Worm (Caenorhabditis elegans) whole organism, L1 larva: ENCODE results near the gene efn-3.
A peak's percentile ranks its signal among the peaks of the same experiment; 100 is the strongest.

Experiments used
- C04F5.9 ChIP-seq: sonication (generic microtip); optimal IDR thresholded peaks from 2 replicates; lab custom pipeline; 2016; ENCODE audit warnings: missing genetic modification characterization, missing compliant biosample characterization
- C16A3.4 ChIP-seq: fragments of 150-350 bp; optimal IDR thresholded peaks from 2 replicates; lab custom pipeline; 2014; ENCODE audit warnings: missing biosample characterization, missing genetic modification characterization
- F16B12.6 ChIP-seq: fragments of 150-350 bp; optimal IDR thresholded peaks from 2 replicates; lab custom pipeline; 2014; ENCODE audit warnings: missing biosample characterization, missing genetic modification characterization
- Y116A8C.19 ChIP-seq: sonication (generic microtip); optimal IDR thresholded peaks from 2 replicates; lab custom pipeline; 2016; ENCODE audit warnings: missing compliant biosample characterization, missing genetic modification characterization, borderline replicate concordance
- aly-2 ChIP-seq: fragments of 150-350 bp; optimal IDR thresholded peaks from 2 replicates; lab custom pipeline; 2014; ENCODE audit warnings: missing biosample characterization, missing genetic modification characterization
- ama-1 ChIP-seq: fragments of 150-350 bp; optimal IDR thresholded peaks from 2 replicates; lab custom pipeline; 2014
- blmp-1 ChIP-seq: fragments of 150-350 bp; optimal IDR thresholded peaks from 2 replicates; lab custom pipeline; 2014; ENCODE audit warnings: missing biosample characterization, missing genetic modification characterization
- ceh-63 ChIP-seq: fragments of 200-800 bp; sonication (Bioruptor generic); optimal IDR thresholded peaks from 2 replicates; lab custom pipeline; 2018; ENCODE audit warnings: mild to moderate bottlenecking, missing genetic modification characterization, missing compliant biosample characterization
- ceh-8 ChIP-seq: fragments of 200-800 bp; sonication (Bioruptor generic); optimal IDR thresholded peaks from 2 replicates; lab custom pipeline; 2018; ENCODE audit warnings: mild to moderate bottlenecking, missing genetic modification characterization, moderate library complexity, missing compliant biosample characterization
- ceh-90 ChIP-seq: sonication (generic microtip); optimal IDR thresholded peaks from 2 replicates; lab custom pipeline; 2016; ENCODE audit warnings: missing genetic modification characterization, missing compliant biosample characterization
- dsc-1 ChIP-seq: sonication (generic microtip); optimal IDR thresholded peaks from 2 replicates; lab custom pipeline; 2016; ENCODE audit warnings: mild to moderate bottlenecking, missing genetic modification characterization, missing compliant biosample characterization
- efl-1 ChIP-seq, 4 experiments: fragments of 150-350 bp; optimal IDR thresholded peaks in 3 of 4; peaks in 1 of 4; 1 replicate in 1 of 4; 2 replicates in 3 of 4; lab custom pipeline; 2014; ENCODE audit warnings: missing biosample characterization in 2 of 4, missing genetic modification characterization in 2 of 4, missing genetic modification reagents in 2 of 4
- egl-13 ChIP-seq: sonication (generic microtip); optimal IDR thresholded peaks from 2 replicates; lab custom pipeline; 2016; ENCODE audit warnings: missing genotype, missing genetic modification reagents, missing genetic modification characterization, missing compliant biosample characterization
- elt-2 ChIP-seq: sonication (generic microtip); optimal IDR thresholded peaks from 2 replicates; lab custom pipeline; 2016; ENCODE audit warnings: missing genetic modification characterization, mild to moderate bottlenecking, inconsistent platforms, missing compliant biosample characterization, missing genetic modification reagents
- elt-3 ChIP-seq, 6 experiments: fragments of 150-350 bp in 1 of 6; sonication (generic microtip); optimal IDR thresholded peaks; 2 replicates each; lab custom pipeline; 2017 to 2018; ENCODE audit warnings: missing biosample characterization in 6 of 6, missing genetic modification characterization in 6 of 6, inconsistent platforms in 1 of 6
- ets-5 ChIP-seq: fragments of 200-800 bp; sonication (Bioruptor generic); IDR thresholded peaks from 2 replicates; pipeline ENCODE4 v1.3.6; 2022; ENCODE audit warnings: missing genetic modification characterization, missing compliant biosample characterization
- fkh-10 ChIP-seq: sonication (generic microtip); optimal IDR thresholded peaks from 2 replicates; lab custom pipeline; 2017; ENCODE audit warnings: missing biosample characterization, missing genetic modification reagents, missing genetic modification characterization
- fkh-4 ChIP-seq: sonication (generic microtip); optimal IDR thresholded peaks from 2 replicates; lab custom pipeline; 2016; ENCODE audit warnings: missing compliant biosample characterization, missing genetic modification characterization, borderline replicate concordance
- fkh-8 ChIP-seq: sonication (generic microtip); optimal IDR thresholded peaks from 2 replicates; lab custom pipeline; 2016; ENCODE audit warnings: mild to moderate bottlenecking, missing genetic modification characterization, missing compliant biosample characterization
- fos-1 ChIP-seq: fragments of 150-350 bp; optimal IDR thresholded peaks from 2 replicates; lab custom pipeline; 2014; ENCODE audit warnings: missing biosample characterization, missing genetic modification characterization
- grh-1 ChIP-seq: fragments of 200-800 bp; sonication (Bioruptor generic); IDR thresholded peaks from 2 replicates; pipeline ENCODE4 v1.3.6; 2022; ENCODE audit warnings: missing genetic modification reagents, missing genetic modification characterization, missing compliant biosample characterization
- hlh-4 ChIP-seq: sonication (generic microtip); optimal IDR thresholded peaks from 2 replicates; lab custom pipeline; 2016; ENCODE audit warnings: mild to moderate bottlenecking, missing genetic modification characterization, missing compliant biosample characterization
- hpl-2 ChIP-seq: fragments of 150-350 bp; optimal IDR thresholded peaks from 2 replicates; lab custom pipeline; 2014; ENCODE audit warnings: missing biosample characterization, missing genetic modification reagents, missing genetic modification characterization
- irx-1 ChIP-seq: sonication (generic microtip); optimal IDR thresholded peaks from 2 replicates; lab custom pipeline; 2016; ENCODE audit warnings: missing genetic modification characterization, missing compliant biosample characterization
- jun-1 ChIP-seq: fragments of 150-350 bp; optimal IDR thresholded peaks from 2 replicates; lab custom pipeline; 2014; ENCODE audit warnings: missing biosample characterization, missing genetic modification reagents, missing genetic modification characterization
- lin-14 ChIP-seq: fragments of 200-800 bp; sonication (Bioruptor generic); optimal IDR thresholded peaks from 2 replicates; lab custom pipeline; 2018; ENCODE audit warnings: mild to moderate bottlenecking, missing genetic modification characterization, moderate library complexity, missing compliant biosample characterization
- lin-35 ChIP-seq, 2 experiments: fragments of 150-350 bp; optimal IDR thresholded peaks; 2 replicates each; lab custom pipeline; 2014; ENCODE audit warnings: missing biosample characterization in 2 of 2, missing genetic modification characterization in 2 of 2, missing genetic modification reagents in 2 of 2
- lin-39 ChIP-seq: fragments of 150-350 bp; optimal IDR thresholded peaks from 2 replicates; lab custom pipeline; 2014; ENCODE audit warnings: missing biosample characterization, missing genetic modification reagents, missing genetic modification characterization
- lir-3 ChIP-seq: sonication (generic microtip); optimal IDR thresholded peaks from 2 replicates; lab custom pipeline; 2016; ENCODE audit warnings: mild to moderate bottlenecking, missing genetic modification characterization, moderate library complexity, missing compliant biosample characterization; ENCODE audit not compliant: poor library complexity
- lsy-2 ChIP-seq, 2 experiments: fragments of 150-350 bp; optimal IDR thresholded peaks; 2 replicates each; lab custom pipeline; 2014; ENCODE audit warnings: missing biosample characterization in 2 of 2, missing genetic modification characterization in 2 of 2
- mab-9 ChIP-seq: fragments of 200-800 bp; sonication (Bioruptor generic); IDR thresholded peaks from 2 replicates; pipeline ENCODE4 v1.3.6; 2022; ENCODE audit warnings: missing genetic modification reagents, missing genetic modification characterization, missing compliant biosample characterization
- mdl-1 ChIP-seq, 2 experiments: fragments of 150-350 bp; optimal IDR thresholded peaks; 2 replicates each; lab custom pipeline; 2014 to 2017; ENCODE audit warnings: missing biosample characterization in 2 of 2, missing genetic modification characterization in 2 of 2, inconsistent platforms in 1 of 2
- mep-1 ChIP-seq: fragments of 150-350 bp; optimal IDR thresholded peaks from 2 replicates; lab custom pipeline; 2014; ENCODE audit warnings: missing biosample characterization, missing genetic modification characterization
- nhr-11 ChIP-seq: fragments of 150-350 bp; optimal IDR thresholded peaks from 2 replicates; lab custom pipeline; 2014; ENCODE audit warnings: missing biosample characterization, missing genetic modification characterization
- nhr-12 ChIP-seq: sonication (generic microtip); optimal IDR thresholded peaks from 2 replicates; lab custom pipeline; 2017; ENCODE audit warnings: missing biosample characterization, missing genetic modification characterization
- nhr-19 ChIP-seq: fragments of 200-800 bp; sonication (Bioruptor generic); conservative IDR thresholded peaks from 2 replicates; pipeline ENCODE4 v1.3.6; 2022; ENCODE audit warnings: missing genetic modification characterization, missing compliant biosample characterization
- nhr-28 ChIP-seq: fragments of 150-350 bp; optimal IDR thresholded peaks from 2 replicates; lab custom pipeline; 2014; ENCODE audit warnings: missing biosample characterization, missing genetic modification characterization
- nhr-71 ChIP-seq: sonication (generic microtip); optimal IDR thresholded peaks from 2 replicates; lab custom pipeline; 2016; ENCODE audit warnings: mild to moderate bottlenecking, missing genetic modification characterization, moderate library complexity, missing compliant biosample characterization
- nhr-76 ChIP-seq: sonication (generic microtip); optimal IDR thresholded peaks from 2 replicates; lab custom pipeline; 2017; ENCODE audit warnings: missing biosample characterization, missing genetic modification characterization
- nhr-77 ChIP-seq: fragments of 150-350 bp; optimal IDR thresholded peaks from 2 replicates; lab custom pipeline; 2014; ENCODE audit warnings: missing biosample characterization, missing genetic modification characterization
- nhr-84 ChIP-seq: sonication (generic microtip); optimal IDR thresholded peaks from 2 replicates; lab custom pipeline; 2017; ENCODE audit warnings: missing biosample characterization, missing genetic modification characterization
- nhr-85 ChIP-seq: sonication (generic microtip); peaks from one replicate; lab custom pipeline; 2016; ENCODE audit warnings: missing genetic modification characterization, inconsistent platforms, missing compliant biosample characterization
- pax-3 ChIP-seq: fragments of 200-800 bp; sonication (Bioruptor generic); optimal IDR thresholded peaks from 2 replicates; lab custom pipeline; 2018; ENCODE audit warnings: mild to moderate bottlenecking, missing genetic modification characterization, moderate library complexity, missing compliant biosample characterization
- rnt-1 ChIP-seq: sonication (generic microtip); optimal IDR thresholded peaks from 2 replicates; lab custom pipeline; 2016; ENCODE audit warnings: mild to moderate bottlenecking, missing genetic modification characterization, moderate library complexity, missing compliant biosample characterization
- skn-1 ChIP-seq: fragments of 150-350 bp; optimal IDR thresholded peaks from 2 replicates; lab custom pipeline; 2014; ENCODE audit warnings: missing biosample characterization, missing genetic modification characterization
- snpc-4 ChIP-seq: fragments of 150-350 bp; optimal IDR thresholded peaks from 2 replicates; lab custom pipeline; 2014; ENCODE audit warnings: missing biosample characterization, missing genetic modification characterization
- sup-37 ChIP-seq: fragments of 200-800 bp; sonication (Bioruptor generic); optimal IDR thresholded peaks from 2 replicates; lab custom pipeline; 2018; ENCODE audit warnings: mild to moderate bottlenecking, missing genetic modification characterization, missing compliant biosample characterization
- tbx-2 ChIP-seq: sonication (generic microtip); optimal IDR thresholded peaks from 2 replicates; lab custom pipeline; 2016; ENCODE audit warnings: missing genetic modification characterization, missing compliant biosample characterization
- tlp-1 ChIP-seq: fragments of 150-350 bp; optimal IDR thresholded peaks from 2 replicates; lab custom pipeline; 2014; ENCODE audit warnings: missing biosample characterization, missing genetic modification characterization
- unc-130 ChIP-seq: fragments of 150-350 bp; optimal IDR thresholded peaks from 2 replicates; lab custom pipeline; 2017; ENCODE audit warnings: missing biosample characterization, missing genetic modification characterization, inconsistent platforms
- vab-15 ChIP-seq: sonication (generic microtip); optimal IDR thresholded peaks from 2 replicates; lab custom pipeline; 2017; ENCODE audit warnings: missing genotype, mild to moderate bottlenecking, missing genetic modification characterization, missing compliant biosample characterization
- zag-1 ChIP-seq: fragments of 150-350 bp; optimal IDR thresholded peaks from 2 replicates; lab custom pipeline; 2014; ENCODE audit warnings: missing biosample characterization, missing genetic modification characterization
- ztf-4 ChIP-seq: fragments of 150-350 bp; optimal IDR thresholded peaks from 2 replicates; lab custom pipeline; 2014; ENCODE audit warnings: missing biosample characterization, missing genetic modification characterization

Gene efn-3

ce11 chrX:13514384-13514783 is 37.1 kb upstream of the efn-3 start:
- peak; percentile 97 for TF ChIP-seq ceh-8 (GFP tag; lab: Kevin White, UChicago)
- no peak for TF ChIP-seq ceh-90 (tag; lab: Kevin White, UChicago)
- no peak for TF ChIP-seq ama-1 (lab: Kevin White, UChicago)
- TF ChIP-seq lsy-2 (tag; optimal IDR thresholded peaks at IDR 0.05; lab: Kevin White, UChicago) = peak; percentile 88
- no peak for TF ChIP-seq tlp-1 (tag; lab: Kevin White, UChicago)
- no peak for TF ChIP-seq ets-5 (GFP tag; lab: Robert Waterston, UW)
- peak; percentile 79 for TF ChIP-seq elt-2 (tag; lab: Kevin White, UChicago)
- TF ChIP-seq lin-39 = peak; percentile 96
- peak; percentile 27 for TF ChIP-seq blmp-1
- no peak for TF ChIP-seq vab-15 (tag; lab: Kevin White, UChicago)
- TF ChIP-seq sup-37 = peak; percentile 35
- peak; percentile 94 for TF ChIP-seq nhr-19 (GFP tag; lab: Robert Waterston, UW)
- peak; percentile 98 for TF ChIP-seq dsc-1 (tag; lab: Kevin White, UChicago)
- TF ChIP-seq C16A3.4 (tag; lab: Kevin White, UChicago) = peak; percentile 97
- peak; percentile 32 for TF ChIP-seq C04F5.9 (tag; lab: Kevin White, UChicago)
- peak; percentile 93 for TF ChIP-seq jun-1 (tag; lab: Kevin White, UChicago)
- peak; percentile 87 for TF ChIP-seq nhr-77 (tag; lab: Kevin White, UChicago)
- peak; percentile 85 for TF ChIP-seq grh-1 (GFP tag; lab: Robert Waterston, UW)
- TF ChIP-seq nhr-11 (tag; lab: Kevin White, UChicago) = peak; percentile 95
- TF ChIP-seq ceh-63 (GFP tag; lab: Kevin White, UChicago) = no peak
- no peak for TF ChIP-seq nhr-76 (tag; lab: Kevin White, UChicago)
- peak; percentile 90 for TF ChIP-seq ztf-4 (tag; lab: Kevin White, UChicago)
- peak; percentile 81 for TF ChIP-seq lir-3 (tag; lab: Kevin White, UChicago)
- peak; percentile 93 for TF ChIP-seq fos-1 (tag; lab: Kevin White, UChicago)
- peak; percentile 84 for TF ChIP-seq egl-13
- peak; percentile 24 for TF ChIP-seq rnt-1 (tag; lab: Kevin White, UChicago)
- peak; percentile 68 to 69 for TF ChIP-seq efl-1 (optimal IDR thresholded peaks at IDR 0.05; lab: Kevin White, UChicago)
- TF ChIP-seq efl-1 (GFP tag; optimal IDR thresholded peaks at IDR 0.05 in 1 of 2; lab: Kevin White, UChicago) = peak; percentile 16 to 92
- TF ChIP-seq nhr-12 (tag; lab: Kevin White, UChicago) = no peak
- TF ChIP-seq mep-1 = peak; percentile 94
- TF ChIP-seq skn-1 (tag; lab: Kevin White, UChicago) = peak; percentile 91
- TF ChIP-seq snpc-4 = peak; percentile 81
- peak; percentile 83 for TF ChIP-seq mab-9 (GFP tag; lab: Robert Waterston, UW)
- TF ChIP-seq unc-130 = no peak
- peak; percentile 93 for TF ChIP-seq hpl-2 (GFP tag; lab: Kevin White, UChicago)
- TF ChIP-seq F16B12.6 (tag; lab: Kevin White, UChicago) = no peak
- peak; percentile 88 for TF ChIP-seq aly-2 (tag; lab: Kevin White, UChicago)
- no peak for TF ChIP-seq nhr-28
- peak; percentile 93 for TF ChIP-seq nhr-71 (tag; lab: Kevin White, UChicago)
- TF ChIP-seq lin-35 (GFP tag; optimal IDR thresholded peaks at IDR 0.05; lab: Kevin White, UChicago) = peak; percentile 44 to 83
- no peak for TF ChIP-seq nhr-84
- peak; percentile 93 for TF ChIP-seq nhr-85 (tag; lab: Kevin White, UChicago)
- peak; percentile 82 for TF ChIP-seq fkh-8 (tag; lab: Kevin White, UChicago)
- TF ChIP-seq mdl-1 (tag; optimal IDR thresholded peaks at IDR 0.05; lab: Kevin White, UChicago) = peak in 1 of 2 experiments; percentile 27
- peak; percentile 95 for TF ChIP-seq fkh-10 (GFP tag; lab: Kevin White, UChicago)
- TF ChIP-seq zag-1 (tag; lab: Kevin White, UChicago) = peak; percentile 59
- TF ChIP-seq tbx-2 (tag; lab: Kevin White, UChicago) = peak; percentile 91
- no peak for TF ChIP-seq hlh-4 (tag; lab: Kevin White, UChicago)
- peak; percentile 88 for TF ChIP-seq lin-14
- peak in 3 of 6 experiments; percentile 13 to 95 (median 70) for TF ChIP-seq elt-3 (tag; optimal IDR thresholded peaks at IDR 0.05; lab: Kevin White, UChicago)
- TF ChIP-seq pax-3 = peak; percentile 63
- TF ChIP-seq Y116A8C.19 (tag; lab: Kevin White, UChicago) = no peak
- peak; percentile 95 for TF ChIP-seq irx-1 (tag; lab: Kevin White, UChicago)
- peak; percentile 72 for TF ChIP-seq fkh-4
